Worm (Caenorhabditis elegans) whole organism, L4 larva: ENCODE data around the gene aak-2.
A peak's percentile ranks its signal among the peaks of the same experiment; 100 is the strongest.

Experiments
- F10B5.3 ChIP-seq: sonication (generic microtip); optimal IDR thresholded peaks from 2 replicates; lab custom pipeline; 2016; ENCODE audit warnings: mild to moderate bottlenecking, missing genetic modification characterization, missing compliant biosample characterization
- F37D6.2 ChIP-seq: sonication (generic microtip); optimal IDR thresholded peaks from 2 replicates; lab custom pipeline; 2016; ENCODE audit warnings: mild to moderate bottlenecking, missing genetic modification characterization, missing compliant biosample characterization
- F49E8.2 ChIP-seq: sonication (generic microtip); optimal IDR thresholded peaks from 2 replicates; lab custom pipeline; 2016; ENCODE audit warnings: missing compliant biosample characterization, mild to moderate bottlenecking, missing genetic modification characterization, borderline replicate concordance
- R02D3.7 ChIP-seq: fragments of 150-350 bp; sonication (generic microtip); optimal IDR thresholded peaks from 3 replicates; lab custom pipeline; 2014; ENCODE audit warnings: missing biosample characterization, missing genetic modification characterization
- T20F7.1 ChIP-seq: fragments of 200-800 bp; sonication (Bioruptor generic); optimal IDR thresholded peaks from 2 replicates; lab custom pipeline; 2018; ENCODE audit warnings: mild to moderate bottlenecking, missing genetic modification characterization, missing compliant biosample characterization
- T26A8.4 ChIP-seq: fragments of 200-800 bp; sonication (Bioruptor generic); IDR thresholded peaks from 2 replicates; pipeline ENCODE4 v1.3.6; 2022; ENCODE audit warnings: missing genetic modification characterization, missing compliant biosample characterization
- Y105C5A.15 ChIP-seq: fragments of 200-800 bp; sonication (Bioruptor generic); IDR thresholded peaks from 2 replicates; pipeline ENCODE4 v1.3.6; 2022; ENCODE audit warnings: missing genetic modification characterization, missing compliant biosample characterization
- Y75B8A.6 ChIP-seq: fragments of 200-800 bp; sonication (Bioruptor generic); IDR thresholded peaks from 2 replicates; pipeline ENCODE4 v1.3.6; 2022; ENCODE audit warnings: missing genetic modification reagents, missing genetic modification characterization, missing compliant biosample characterization
- arid-1 ChIP-seq: fragments of 200-800 bp; sonication (Bioruptor generic); conservative IDR thresholded peaks from 2 replicates; pipeline ENCODE4 v1.3.6; 2022; ENCODE audit warnings: missing genetic modification reagents, missing genetic modification characterization, missing compliant biosample characterization
- ceh-20 ChIP-seq: fragments of 200-800 bp; sonication (Bioruptor generic); IDR thresholded peaks from 2 replicates; pipeline ENCODE4 v1.3.6; 2022; ENCODE audit warnings: missing genetic modification reagents, missing genetic modification characterization, missing compliant biosample characterization
- ceh-62 ChIP-seq: sonication (generic microtip); optimal IDR thresholded peaks from 2 replicates; lab custom pipeline; 2017; ENCODE audit warnings: missing biosample characterization, missing genetic modification characterization
- ceh-82 ChIP-seq: sonication (generic microtip); optimal IDR thresholded peaks from 2 replicates; lab custom pipeline; 2017; ENCODE audit warnings: missing biosample characterization, missing genetic modification characterization
- ces-1 ChIP-seq: fragments of 150-350 bp; sonication (generic microtip); optimal IDR thresholded peaks from 4 replicates; lab custom pipeline; 2014; ENCODE audit warnings: missing biosample characterization, missing genetic modification reagents, missing genetic modification characterization
- daf-16 ChIP-seq, 3 experiments: sonication (generic microtip); optimal IDR thresholded peaks; 2 replicates each; lab custom pipeline; 2016 to 2017; ENCODE audit warnings: missing genetic modification characterization in 3 of 3, missing genetic modification reagents in 3 of 3, mild to moderate bottlenecking in 2 of 3, missing compliant biosample characterization in 2 of 3, missing biosample characterization in 1 of 3, moderate library complexity in 1 of 3
- daf-8 ChIP-seq: fragments of 200-800 bp; sonication (Bioruptor generic); IDR thresholded peaks from 2 replicates; pipeline ENCODE4 v1.3.6; 2022; ENCODE audit warnings: missing genetic modification characterization, missing compliant biosample characterization
- dmd-6 ChIP-seq: fragments of 200-800 bp; sonication (Bioruptor generic); IDR thresholded peaks from 2 replicates; pipeline ENCODE4 v1.3.6; 2022; ENCODE audit warnings: missing genetic modification reagents, missing genetic modification characterization, missing compliant biosample characterization
- dmd-9 ChIP-seq: fragments of 200-800 bp; sonication (Bioruptor generic); IDR thresholded peaks from 2 replicates; pipeline ENCODE4 v1.3.6; 2022; ENCODE audit warnings: missing genetic modification reagents, missing genetic modification characterization, missing compliant biosample characterization
- fkh-10 ChIP-seq: fragments of 150-350 bp; optimal IDR thresholded peaks from 2 replicates; lab custom pipeline; 2014; ENCODE audit warnings: missing biosample characterization, missing genetic modification reagents, missing genetic modification characterization
- fos-1 ChIP-seq: fragments of 150-350 bp; optimal IDR thresholded peaks from 2 replicates; lab custom pipeline; 2014; ENCODE audit warnings: missing biosample characterization, missing genetic modification characterization
- hmg-1.1 ChIP-seq: fragments of 200-800 bp; sonication (Bioruptor generic); IDR thresholded peaks from 2 replicates; pipeline ENCODE4 v1.3.6; 2022; ENCODE audit warnings: missing genetic modification reagents, missing genetic modification characterization, missing compliant biosample characterization
- jun-1 ChIP-seq: fragments of 150-350 bp; optimal IDR thresholded peaks from 2 replicates; lab custom pipeline; 2014; ENCODE audit warnings: missing biosample characterization, missing genetic modification reagents, missing genetic modification characterization
- lim-7 ChIP-seq: fragments of 200-800 bp; sonication (Bioruptor generic); IDR thresholded peaks from 2 replicates; pipeline ENCODE4 v1.3.6; 2022; ENCODE audit warnings: missing genetic modification characterization, missing compliant biosample characterization
- lin-1 ChIP-seq: fragments of 200-800 bp; sonication (Bioruptor generic); IDR thresholded peaks from 2 replicates; pipeline ENCODE4 v1.3.6; 2022; ENCODE audit warnings: missing genetic modification reagents, missing genetic modification characterization, missing compliant biosample characterization
- lin-39 ChIP-seq: fragments of 150-350 bp; optimal IDR thresholded peaks from 2 replicates; lab custom pipeline; 2014; ENCODE audit warnings: missing biosample characterization, missing genetic modification reagents, missing genetic modification characterization
- mdt-29 ChIP-seq: fragments of 200-800 bp; sonication (Bioruptor generic); IDR thresholded peaks from 2 replicates; pipeline ENCODE4 v1.3.6; 2022; ENCODE audit warnings: missing genetic modification reagents, missing genetic modification characterization, missing compliant biosample characterization
- mep-1 ChIP-seq: fragments of 150-350 bp; sonication (generic microtip); optimal IDR thresholded peaks from 3 replicates; lab custom pipeline; 2014; ENCODE audit warnings: missing biosample characterization, missing genetic modification characterization
- mes-2 ChIP-seq: sonication (generic microtip); optimal IDR thresholded peaks from 2 replicates; lab custom pipeline; 2016; ENCODE audit warnings: missing genotype, mild to moderate bottlenecking, missing genetic modification characterization, missing compliant biosample characterization; ENCODE audit not compliant: poor library complexity, severe bottlenecking
- mxl-3 ChIP-seq: fragments of 200-800 bp; sonication (Bioruptor generic); optimal IDR thresholded peaks from 2 replicates; lab custom pipeline; 2018; ENCODE audit warnings: mild to moderate bottlenecking, missing genetic modification characterization, missing compliant biosample characterization
- nhr-10 ChIP-seq: fragments of 150-350 bp; optimal IDR thresholded peaks from 2 replicates; lab custom pipeline; 2014; ENCODE audit warnings: missing biosample characterization, missing genetic modification characterization
- nhr-102 ChIP-seq: sonication (generic microtip); optimal IDR thresholded peaks from 2 replicates; lab custom pipeline; 2016; ENCODE audit warnings: mild to moderate bottlenecking, missing genetic modification characterization, moderate library complexity, missing compliant biosample characterization
- nhr-111 ChIP-seq: fragments of 200-800 bp; sonication (Bioruptor generic); optimal IDR thresholded peaks from 2 replicates; lab custom pipeline; 2018; ENCODE audit warnings: mild to moderate bottlenecking, missing genetic modification characterization, missing compliant biosample characterization
- nhr-25 ChIP-seq: sonication (generic microtip); optimal IDR thresholded peaks from 2 replicates; lab custom pipeline; 2017; ENCODE audit warnings: missing genetic modification characterization, mild to moderate bottlenecking, missing compliant biosample characterization, antibody characterized with exemption, moderate library complexity, borderline replicate concordance; ENCODE audit not compliant: insufficient read depth
- nhr-42 ChIP-seq: fragments of 200-800 bp; sonication (Bioruptor generic); IDR thresholded peaks from 2 replicates; pipeline ENCODE4 v1.3.6; 2022; ENCODE audit warnings: missing genetic modification characterization, missing compliant biosample characterization
- nhr-6 ChIP-seq: fragments of 150-350 bp; optimal IDR thresholded peaks from 2 replicates; lab custom pipeline; 2014; ENCODE audit warnings: missing biosample characterization, missing genetic modification characterization
- php-3 ChIP-seq: fragments of 200-800 bp; sonication (Bioruptor generic); IDR thresholded peaks from 2 replicates; pipeline ENCODE4 v1.3.6; 2022; ENCODE audit warnings: missing genetic modification reagents, missing genetic modification characterization, missing compliant biosample characterization
- rbr-2 ChIP-seq: sonication (generic microtip); optimal IDR thresholded peaks from 2 replicates; lab custom pipeline; 2016; ENCODE audit warnings: missing genotype, missing genetic modification characterization, missing compliant biosample characterization
- saeg-2 ChIP-seq: fragments of 200-800 bp; sonication (Bioruptor generic); IDR thresholded peaks from 2 replicates; pipeline ENCODE4 v1.3.6; 2022; ENCODE audit warnings: missing genetic modification reagents, missing genetic modification characterization, missing compliant biosample characterization
- set-16 ChIP-seq: fragments of 200-800 bp; sonication (Bioruptor generic); IDR thresholded peaks from 2 replicates; pipeline ENCODE4 v1.3.6; 2022; ENCODE audit warnings: missing genetic modification reagents, missing genetic modification characterization, missing compliant biosample characterization
- skn-1 ChIP-seq: fragments of 150-350 bp; optimal IDR thresholded peaks from 2 replicates; lab custom pipeline; 2014; ENCODE audit warnings: missing biosample characterization, missing genetic modification characterization
- spr-3 ChIP-seq: fragments of 200-800 bp; sonication (Bioruptor generic); optimal IDR thresholded peaks from 2 replicates; lab custom pipeline; 2018; ENCODE audit warnings: mild to moderate bottlenecking, missing genetic modification characterization, missing compliant biosample characterization
- tag-97 ChIP-seq: fragments of 200-800 bp; sonication (Bioruptor generic); IDR thresholded peaks from 2 replicates; pipeline ENCODE4 v1.3.6; 2022; ENCODE audit warnings: missing genetic modification characterization, missing compliant biosample characterization
- tra-1 ChIP-seq: fragments of 200-800 bp; sonication (Bioruptor generic); IDR thresholded peaks from 2 replicates; pipeline ENCODE4 v1.3.6; 2022; ENCODE audit warnings: missing genetic modification reagents, missing genetic modification characterization, missing compliant biosample characterization
- vab-7 ChIP-seq: fragments of 200-800 bp; sonication (Bioruptor generic); IDR thresholded peaks from 2 replicates; pipeline ENCODE4 v1.3.6; 2022; ENCODE audit warnings: missing genetic modification reagents, missing genetic modification characterization, missing compliant biosample characterization
- zfp-2 ChIP-seq: sonication (generic microtip); optimal IDR thresholded peaks from 2 replicates; lab custom pipeline; 2016; ENCODE audit warnings: mild to moderate bottlenecking, missing genetic modification characterization, missing compliant biosample characterization
- zip-2 ChIP-seq: fragments of 150-350 bp; optimal IDR thresholded peaks from 2 replicates; lab custom pipeline; 2014; ENCODE audit warnings: missing biosample characterization, missing genetic modification characterization
- ztf-11 ChIP-seq: fragments of 150-350 bp; optimal IDR thresholded peaks from 2 replicates; lab custom pipeline; 2014; ENCODE audit warnings: missing biosample characterization, missing genetic modification characterization
- ztf-7 ChIP-seq: fragments of 150-350 bp; optimal IDR thresholded peaks from 2 replicates; lab custom pipeline; 2014; ENCODE audit warnings: missing biosample characterization, missing genetic modification characterization

Gene aak-2

DNA sequence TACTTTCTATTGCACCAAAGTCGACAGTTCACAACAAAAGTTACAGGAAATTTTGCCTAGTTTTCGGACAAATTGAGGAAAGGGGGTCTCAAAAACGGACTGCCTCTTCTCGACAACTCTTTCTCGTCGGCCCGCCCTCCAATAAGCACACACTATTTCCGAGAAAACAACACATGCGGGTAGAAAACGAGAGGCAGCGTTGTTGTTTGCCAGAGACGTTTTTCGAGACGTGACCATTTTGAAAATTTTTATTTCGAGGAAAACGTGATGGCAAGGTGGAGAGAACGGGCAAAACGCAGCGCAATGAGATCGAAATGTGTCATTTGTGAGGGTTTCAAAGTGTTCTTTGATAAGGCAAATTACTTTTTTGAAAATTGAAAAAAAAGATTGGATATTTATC is 2.4 kb upstream of the aak-2 start (continued):
- TF ChIP-seq fkh-10 (GFP tag; lab: Kevin White, UChicago) (peak; percentile 8), daf-16 (GFP tag; optimal IDR thresholded peaks at IDR 0.05; lab: Kevin White, UChicago) (no peak), daf-16 (tag; optimal IDR thresholded peaks at IDR 0.05; lab: Kevin White, UChicago) (peak; percentile 57), nhr-10 (tag; lab: Kevin White, UChicago) (no peak)

DNA sequence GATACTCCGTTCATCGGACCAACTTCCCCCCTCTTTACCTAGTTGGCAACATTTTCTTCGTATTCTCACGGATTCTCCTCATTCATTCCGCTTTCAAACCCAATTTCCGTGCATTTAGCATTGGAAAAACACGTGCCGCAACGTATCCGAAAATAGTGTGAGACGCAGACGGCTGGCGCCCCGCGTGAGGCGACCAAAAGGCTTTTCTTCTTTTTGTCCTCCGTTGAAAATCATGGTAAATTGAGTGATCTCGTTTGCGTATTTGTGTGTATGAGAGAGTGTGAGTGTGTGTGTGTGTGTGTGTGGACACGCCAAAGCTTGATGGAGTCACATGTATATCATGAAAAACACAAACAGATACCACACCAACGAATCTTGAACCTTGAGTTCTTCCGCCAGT is 939 bp downstream of the aak-2 start:
- no peak for TF ChIP-seq zfp-2
- TF ChIP-seq Y75B8A.6 (GFP tag; lab: Robert Waterston, UW): no peak
- TF ChIP-seq T20F7.1: peak; percentile 83
- TF ChIP-seq lim-7: no peak
- TF ChIP-seq mep-1 (tag; lab: Kevin White, UChicago): peak; percentile 95
- no peak for TF ChIP-seq ceh-82 (tag; lab: Kevin White, UChicago)
- TF ChIP-seq ceh-62: no peak
- TF ChIP-seq arid-1 (GFP tag; lab: Robert Waterston, UW): 0 out of 2 replicates have a peak, but pooled peaks have one; percentile 42
- TF ChIP-seq tra-1 (GFP tag; lab: Robert Waterston, UW): peak; percentile 75
- TF ChIP-seq Y105C5A.15: no peak
- peak; percentile 73 for TF ChIP-seq nhr-102 (tag; lab: Kevin White, UChicago)
- TF ChIP-seq mdt-29 (GFP tag; lab: Robert Waterston, UW): peak; percentile 84
- TF ChIP-seq saeg-2: peak; percentile 66
- no peak for TF ChIP-seq spr-3
- peak; percentile 30 for TF ChIP-seq ces-1 (GFP tag; lab: Kevin White, UChicago)
- peak; percentile 63 for TF ChIP-seq nhr-10 (tag; lab: Kevin White, UChicago)
- TF ChIP-seq nhr-6 (tag; lab: Kevin White, UChicago): no peak
- TF ChIP-seq dmd-9: no peak
- TF ChIP-seq lin-1 (GFP tag; lab: Robert Waterston, UW): peak; percentile 82
- peak; percentile 52 for TF ChIP-seq mes-2 (tag; lab: Kevin White, UChicago)
- no peak; the same call in 1 of the 2 replicates for TF ChIP-seq php-3 (GFP tag; lab: Robert Waterston, UW)
- peak; percentile 32 for TF ChIP-seq zip-2 (tag; lab: Kevin White, UChicago)
- peak; percentile 2 for TF ChIP-seq nhr-25
- TF ChIP-seq lin-39: no peak
- TF ChIP-seq skn-1 (tag; lab: Kevin White, UChicago): peak; percentile 61
- TF ChIP-seq hmg-1.1 (GFP tag; lab: Robert Waterston, UW): peak; percentile 90
- TF ChIP-seq tag-97: no peak
- peak; percentile 97 for TF ChIP-seq mxl-3 (GFP tag; lab: Kevin White, UChicago)
- TF ChIP-seq F49E8.2: no peak
- 0 out of 2 replicates have a peak, but pooled peaks have one; percentile 40 for TF ChIP-seq vab-7 (GFP tag; lab: Robert Waterston, UW)
- peak; percentile 55; the same call in 1 of the 2 replicates for TF ChIP-seq T26A8.4 (GFP tag; lab: Robert Waterston, UW)
- no peak for TF ChIP-seq daf-8 (GFP tag; lab: Robert Waterston, UW)
- TF ChIP-seq daf-16 (GFP tag; optimal IDR thresholded peaks at IDR 0.05; lab: Kevin White, UChicago): peak; percentile 1 to 81
- TF ChIP-seq daf-16 (tag; optimal IDR thresholded peaks at IDR 0.05; lab: Kevin White, UChicago): peak; percentile 87
- peak; percentile 76 for TF ChIP-seq F37D6.2 (tag; lab: Kevin White, UChicago)
- TF ChIP-seq R02D3.7 (tag; lab: Kevin White, UChicago): no peak
- TF ChIP-seq ztf-7 (tag; lab: Kevin White, UChicago): peak; percentile 7
- TF ChIP-seq ztf-11 (tag; lab: Kevin White, UChicago): no peak
- peak; percentile 73; the same call in 1 of the 2 replicates for TF ChIP-seq nhr-42
- peak; percentile 17 for TF ChIP-seq jun-1
- TF ChIP-seq ceh-20: peak; percentile 84
- no peak for TF ChIP-seq F10B5.3 (tag; lab: Kevin White, UChicago)
- TF ChIP-seq dmd-6: peak; percentile 95
- TF ChIP-seq fos-1 (tag; lab: Kevin White, UChicago): no peak
- TF ChIP-seq rbr-2 (tag; lab: Kevin White, UChicago): peak; percentile 91
- no peak for TF ChIP-seq nhr-111 (GFP tag; lab: Kevin White, UChicago)
- peak; percentile 67; the same call in 1 of the 2 replicates for TF ChIP-seq set-16 (GFP tag; lab: Robert Waterston, UW)
